Worm (Caenorhabditis elegans) whole organism, early embryonic: ENCODE results near the gene cng-1.

ENCODE experiments used
- B0310.2 ChIP-seq: sonication (generic microtip); optimal IDR thresholded peaks from 2 replicates; lab custom pipeline; 2016; ENCODE audit warnings: mild to moderate bottlenecking, missing genetic modification characterization, missing compliant biosample characterization
- aly-1 ChIP-seq: sonication (generic microtip); optimal IDR thresholded peaks from 2 replicates; lab custom pipeline; 2016; ENCODE audit warnings: missing genetic modification characterization, missing compliant biosample characterization
- ama-1 ChIP-seq: fragments of 150-350 bp; optimal IDR thresholded peaks from 2 replicates; lab custom pipeline; 2014
- ceh-13 ChIP-seq: fragments of 200-800 bp; sonication (Bioruptor generic); optimal IDR thresholded peaks from 2 replicates; lab custom pipeline; 2018; ENCODE audit warnings: mild to moderate bottlenecking, missing genetic modification characterization, missing compliant biosample characterization
- ets-7 ChIP-seq: sonication (generic microtip); optimal IDR thresholded peaks from 2 replicates; lab custom pipeline; 2016; ENCODE audit warnings: missing genotype, missing genetic modification characterization, missing compliant biosample characterization
- hmg-4 ChIP-seq: fragments of 200-800 bp; sonication (Bioruptor generic); optimal IDR thresholded peaks from 2 replicates; lab custom pipeline; 2018; ENCODE audit warnings: mild to moderate bottlenecking, missing genetic modification characterization, missing compliant biosample characterization
- sea-1 ChIP-seq: fragments of 200-800 bp; sonication (Bioruptor generic); conservative IDR thresholded peaks from 2 replicates; pipeline ENCODE4 v1.3.6; 2022; ENCODE audit warnings: missing genetic modification characterization, missing compliant biosample characterization
- tra-4 ChIP-seq: sonication (generic microtip); optimal IDR thresholded peaks from 2 replicates; lab custom pipeline; 2017; ENCODE audit warnings: missing genetic modification characterization, missing compliant biosample characterization

DNA sequence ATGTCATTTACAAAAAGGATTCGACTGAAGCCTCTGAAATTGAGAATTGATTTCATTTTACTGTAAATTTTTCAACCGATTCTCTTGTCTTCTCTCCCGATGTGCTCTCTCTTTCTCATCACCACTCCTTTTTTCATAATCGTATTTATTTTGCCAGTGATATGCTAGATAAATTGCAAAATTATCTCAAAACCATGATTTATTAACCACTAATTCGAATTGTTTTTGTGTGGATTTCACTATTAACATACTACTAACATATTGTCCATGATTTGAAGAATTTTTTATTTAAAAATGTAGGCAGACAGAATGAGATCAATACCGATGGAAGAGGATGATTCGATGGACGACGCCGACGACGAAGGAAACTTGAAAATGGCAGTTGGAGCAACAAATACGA lies 35.9 kb upstream of the cng-1 start, which contains the start of gene C25D7.10:
- TF ChIP-seq ama-1: no peak
- no peak for TF ChIP-seq ets-7 (tag; lab: Kevin White, UChicago)
- no peak for TF ChIP-seq ceh-13 (GFP tag; lab: Kevin White, UChicago)
- TF ChIP-seq hmg-4 (GFP tag; lab: Kevin White, UChicago): no peak
- TF ChIP-seq sea-1: no peak
- no peak for TF ChIP-seq aly-1 (tag; lab: Kevin White, UChicago)
- TF ChIP-seq tra-4 (tag; lab: Kevin White, UChicago): no peak
- TF ChIP-seq B0310.2 (tag; lab: Kevin White, UChicago): no peak
